Worm (Caenorhabditis elegans) whole organism, L4/young adult: ENCODE data around the gene C38H2.2.

Experiments used
- W03F9.2 ChIP-seq: fragments of 150-350 bp; optimal IDR thresholded peaks from 2 replicates; lab custom pipeline; 2014; ENCODE audit warnings: missing biosample characterization, missing genetic modification characterization
- dao-5 ChIP-seq: sonication (generic microtip); optimal IDR thresholded peaks from 2 replicates; lab custom pipeline; 2016; ENCODE audit warnings: missing genotype, missing genetic modification characterization, moderate library complexity, missing compliant biosample characterization
- him-1 ChIP-seq: sonication (generic microtip); optimal IDR thresholded peaks from 2 replicates; lab custom pipeline; 2016; ENCODE audit warnings: missing genotype, missing genetic modification reagents, missing genetic modification characterization, missing compliant biosample characterization

- TF ChIP-seq him-1 (tag; lab: Kevin White, UChicago): no peak
- TF ChIP-seq dao-5: no peak
- TF ChIP-seq W03F9.2 (tag; lab: Kevin White, UChicago): no peak
Observed at ce11 chrIII:10351595-10352207, 29.9 kb upstream of the C38H2.2 start, which contains the start of gene T07C4.3.
